Fruit fly (Drosophila melanogaster) whole organism, embryonic: ENCODE data around the gene Tim17a2.

Source experiments
- Asciz ChIP-seq: fragments of 200-800 bp; sonication (Bioruptor generic); optimal IDR thresholded peaks from 2 replicates; lab custom pipeline; 2017; ENCODE audit warnings: missing biosample characterization, mild to moderate bottlenecking, missing genetic modification characterization, missing genetic modification reagents
- Atf3 ChIP-seq: fragments of 200-800 bp; sonication (Bioruptor generic); optimal IDR thresholded peaks from 3 replicates; lab custom pipeline; 2016; ENCODE audit warnings: missing biosample characterization, missing genetic modification characterization
- Bdp1 ChIP-seq: fragments of 200-800 bp; sonication (Bioruptor generic); optimal IDR thresholded peaks from 3 replicates; lab custom pipeline; 2016; ENCODE audit warnings: missing biosample characterization, missing genetic modification characterization
- CG1024 ChIP-seq: fragments of 200-800 bp; sonication (Bioruptor generic); IDR thresholded peaks from 2 replicates; pipeline ENCODE4 v1.3.6; 2022; ENCODE audit warnings: missing biosample characterization, missing genetic modification characterization
- CG12219 ChIP-seq: fragments of 200-800 bp; sonication (Bioruptor generic); optimal IDR thresholded peaks from 3 replicates; lab custom pipeline; 2018; ENCODE audit warnings: missing biosample characterization, mild to moderate bottlenecking, missing genetic modification characterization
- CG13287 ChIP-seq: fragments of 200-800 bp; sonication (Bioruptor generic); IDR thresholded peaks from 2 replicates; pipeline ENCODE4 v1.3.6; 2022; ENCODE audit warnings: missing biosample characterization, missing genetic modification characterization; ENCODE audit not compliant: partially characterized antibody
- CG15073 ChIP-seq: fragments of 200-800 bp; sonication (Bioruptor generic); optimal IDR thresholded peaks from 2 replicates; lab custom pipeline; 2016; ENCODE audit warnings: missing biosample characterization, missing genetic modification characterization
- CG1602 ChIP-seq: fragments of 200-800 bp; sonication (Bioruptor generic); optimal IDR thresholded peaks from 3 replicates; lab custom pipeline; 2016; ENCODE audit warnings: missing biosample characterization, missing genetic modification characterization
- CG16863 ChIP-seq: fragments of 200-800 bp; sonication (Bioruptor generic); optimal IDR thresholded peaks from 3 replicates; lab custom pipeline; 2016; ENCODE audit warnings: missing biosample characterization, missing genetic modification characterization
- CG1832 ChIP-seq: fragments of 200-800 bp; sonication (Bioruptor generic); optimal IDR thresholded peaks from 2 replicates; lab custom pipeline; 2017; ENCODE audit warnings: missing biosample characterization, mild to moderate bottlenecking, missing genetic modification characterization, inconsistent platforms
- CG18476 ChIP-seq: fragments of 200-800 bp; sonication (Bioruptor generic); optimal IDR thresholded peaks from 2 replicates; lab custom pipeline; 2016; ENCODE audit warnings: missing biosample characterization, mild to moderate bottlenecking, missing genetic modification characterization
- CG31388 ChIP-seq: fragments of 200-800 bp; sonication (Bioruptor generic); optimal IDR thresholded peaks from 2 replicates; lab custom pipeline; 2016; ENCODE audit warnings: missing biosample characterization, missing genetic modification characterization
- CG34224 ChIP-seq: fragments of 200-800 bp; sonication (Bioruptor generic); IDR thresholded peaks from 3 replicates; pipeline ENCODE4 v1.3.6; 2022; ENCODE audit warnings: missing biosample characterization, missing genetic modification characterization; ENCODE audit not compliant: partially characterized antibody
- CG4282 ChIP-seq: fragments of 200-800 bp; sonication (Bioruptor generic); optimal IDR thresholded peaks from 2 replicates; lab custom pipeline; 2016; ENCODE audit warnings: missing biosample characterization, missing genetic modification characterization
- CG4820 ChIP-seq: fragments of 200-800 bp; sonication (Bioruptor generic); optimal IDR thresholded peaks from 3 replicates; lab custom pipeline; 2016; ENCODE audit warnings: missing biosample characterization, missing genetic modification characterization
- CG5180 ChIP-seq: fragments of 200-800 bp; sonication (Bioruptor generic); optimal IDR thresholded peaks from 3 replicates; lab custom pipeline; 2017; ENCODE audit warnings: missing biosample characterization, missing genetic modification characterization, mild to moderate bottlenecking, moderate library complexity, missing genetic modification reagents
- CG7372 ChIP-seq: fragments of 200-800 bp; sonication (Bioruptor generic); IDR thresholded peaks from 2 replicates; pipeline ENCODE4 v1.3.6; 2022; ENCODE audit warnings: missing biosample characterization, missing genetic modification characterization
- CG7928 ChIP-seq: fragments of 200-800 bp; sonication (Bioruptor generic); optimal IDR thresholded peaks from 2 replicates; lab custom pipeline; 2017; ENCODE audit warnings: missing biosample characterization, mild to moderate bottlenecking, missing genetic modification characterization
- CG8388 ChIP-seq: fragments of 200-800 bp; sonication (Bioruptor generic); optimal IDR thresholded peaks from 2 replicates; lab custom pipeline; 2019; ENCODE audit warnings: missing biosample characterization, mild to moderate bottlenecking, missing genetic modification characterization, moderate library complexity
- CG9215 ChIP-seq: fragments of 200-800 bp; sonication (Bioruptor generic); IDR thresholded peaks from 2 replicates; pipeline ENCODE4 v1.3.6; 2022; ENCODE audit warnings: missing biosample characterization, missing genetic modification characterization
- CG9727 ChIP-seq: fragments of 200-800 bp; sonication (Bioruptor generic); optimal IDR thresholded peaks from 3 replicates; lab custom pipeline; 2017; ENCODE audit warnings: missing biosample characterization, mild to moderate bottlenecking, missing genetic modification characterization
- Camta ChIP-seq: fragments of 200-800 bp; sonication (Bioruptor generic); optimal IDR thresholded peaks from 2 replicates; lab custom pipeline; 2016; ENCODE audit warnings: missing biosample characterization, missing genetic modification characterization
- Doc3 ChIP-seq: fragments of 200-800 bp; sonication (Bioruptor generic); IDR thresholded peaks from 3 replicates; pipeline ENCODE4 v1.3.6; 2022; ENCODE audit warnings: missing biosample characterization, missing genetic modification characterization; ENCODE audit not compliant: partially characterized antibody
- Hr51 ChIP-seq, 2 experiments: fragments of 200-800 bp; sonication (Bioruptor generic); optimal IDR thresholded peaks; 2 replicates in 1 of 2; 3 replicates in 1 of 2; lab custom pipeline; 2016 to 2018; ENCODE audit warnings: missing biosample characterization in 2 of 2, missing genetic modification characterization in 2 of 2, mild to moderate bottlenecking in 1 of 2, moderate library complexity in 1 of 2
- NK7.1 ChIP-seq: fragments of 200-800 bp; sonication (Bioruptor generic); optimal IDR thresholded peaks from 3 replicates; lab custom pipeline; 2016; ENCODE audit warnings: missing biosample characterization, missing genetic modification characterization
- Opbp ChIP-seq: fragments of 200-800 bp; sonication (Bioruptor generic); IDR thresholded peaks from 3 replicates; pipeline ENCODE4 v1.3.6; 2022; ENCODE audit warnings: missing biosample characterization, missing genetic modification characterization; ENCODE audit not compliant: partially characterized antibody
- PHDP ChIP-seq: fragments of 200-800 bp; sonication (Bioruptor generic); optimal IDR thresholded peaks from 3 replicates; lab custom pipeline; 2018; ENCODE audit warnings: missing biosample characterization, mild to moderate bottlenecking, missing genetic modification characterization, moderate library complexity
- Ptx1 ChIP-seq: fragments of 200-800 bp; sonication (Bioruptor generic); IDR thresholded peaks from 2 replicates; pipeline ENCODE4 v1.3.6; 2022; ENCODE audit warnings: missing biosample characterization, missing genetic modification characterization
- Taf1 ChIP-seq: fragments of 200-800 bp; sonication (Bioruptor generic); IDR thresholded peaks from 2 replicates; pipeline ENCODE4 v1.3.6; 2022; ENCODE audit warnings: missing biosample characterization, missing genetic modification characterization
- amos ChIP-seq: fragments of 200-800 bp; sonication (Bioruptor generic); IDR thresholded peaks from 2 replicates; pipeline ENCODE4 v1.3.6; 2022; ENCODE audit warnings: missing biosample characterization, missing genetic modification characterization; ENCODE audit not compliant: partially characterized antibody
- bowl ChIP-seq: fragments of 200-800 bp; sonication (Bioruptor generic); IDR thresholded peaks from 2 replicates; pipeline ENCODE4 v1.3.6; 2022; ENCODE audit warnings: missing biosample characterization, missing genetic modification characterization
- caup ChIP-seq: fragments of 200-800 bp; sonication (Bioruptor generic); optimal IDR thresholded peaks from 3 replicates; lab custom pipeline; 2017; ENCODE audit warnings: missing biosample characterization, mild to moderate bottlenecking, missing genetic modification characterization, moderate library complexity; ENCODE audit not compliant: severe bottlenecking
- crp ChIP-seq, 2 experiments: fragments of 200-800 bp; sonication (Bioruptor generic); optimal IDR thresholded peaks; 2 replicates in 1 of 2; 3 replicates in 1 of 2; lab custom pipeline; 2017; ENCODE audit warnings: missing biosample characterization in 2 of 2, missing genetic modification characterization in 2 of 2, mild to moderate bottlenecking in 1 of 2, moderate library complexity in 1 of 2
- dan ChIP-seq: fragments of 200-800 bp; sonication (Bioruptor generic); IDR thresholded peaks from 2 replicates; pipeline ENCODE4 v1.3.6; 2022; ENCODE audit warnings: missing biosample characterization, missing genetic modification characterization
- dmrt11E ChIP-seq: fragments of 200-800 bp; sonication (Bioruptor generic); optimal IDR thresholded peaks from 3 replicates; lab custom pipeline; 2018; ENCODE audit warnings: missing biosample characterization, mild to moderate bottlenecking, missing genetic modification characterization, moderate library complexity
- fd102C ChIP-seq: fragments of 200-800 bp; sonication (Bioruptor generic); optimal IDR thresholded peaks from 2 replicates; lab custom pipeline; 2018; ENCODE audit warnings: missing biosample characterization, mild to moderate bottlenecking, missing genetic modification characterization, moderate library complexity
- gsb ChIP-seq: fragments of 200-800 bp; sonication (Bioruptor generic); IDR thresholded peaks from 2 replicates; pipeline ENCODE4 v1.3.6; 2022; ENCODE audit warnings: missing biosample characterization, missing genetic modification characterization
- ham ChIP-seq: fragments of 200-800 bp; sonication (Bioruptor generic); IDR thresholded peaks from 2 replicates; pipeline ENCODE4 v1.3.6; 2022; ENCODE audit warnings: missing biosample characterization, missing genetic modification characterization
- hbn ChIP-seq: fragments of 200-800 bp; sonication (Bioruptor generic); IDR thresholded peaks from 2 replicates; pipeline ENCODE4 v1.3.6; 2022; ENCODE audit warnings: missing biosample characterization, missing genetic modification characterization; ENCODE audit not compliant: partially characterized antibody
- mirr ChIP-seq: fragments of 200-800 bp; sonication (Bioruptor generic); optimal IDR thresholded peaks from 3 replicates; lab custom pipeline; 2018; ENCODE audit warnings: missing biosample characterization, mild to moderate bottlenecking, missing genetic modification characterization
- nau ChIP-seq: fragments of 200-800 bp; sonication (Bioruptor generic); optimal IDR thresholded peaks from 3 replicates; lab custom pipeline; 2017; ENCODE audit warnings: missing biosample characterization, mild to moderate bottlenecking, missing genetic modification characterization, missing genetic modification reagents
- pb ChIP-seq: fragments of 200-800 bp; sonication (Bioruptor generic); optimal IDR thresholded peaks from 3 replicates; lab custom pipeline; 2016; ENCODE audit warnings: missing biosample characterization, missing genetic modification characterization
- pzg ChIP-seq: fragments of 200-800 bp; sonication (Bioruptor generic); optimal IDR thresholded peaks from 3 replicates; lab custom pipeline; 2018; ENCODE audit warnings: missing biosample characterization, mild to moderate bottlenecking, missing genetic modification characterization, moderate library complexity
- repo ChIP-seq: fragments of 200-800 bp; sonication (Bioruptor generic); optimal IDR thresholded peaks from 2 replicates; lab custom pipeline; 2016; ENCODE audit warnings: missing biosample characterization, missing genetic modification characterization
- salm ChIP-seq: fragments of 200-800 bp; sonication (Bioruptor generic); optimal IDR thresholded peaks from 2 replicates; lab custom pipeline; 2018; ENCODE audit warnings: missing biosample characterization, mild to moderate bottlenecking, missing genetic modification characterization
- schlank ChIP-seq: fragments of 200-800 bp; sonication (Bioruptor generic); optimal IDR thresholded peaks from 2 replicates; lab custom pipeline; 2018; ENCODE audit warnings: missing biosample characterization, mild to moderate bottlenecking, missing genetic modification characterization
- tna ChIP-seq: fragments of 200-800 bp; sonication (Bioruptor generic); IDR thresholded peaks from 2 replicates; pipeline ENCODE4 v1.3.6; 2022; ENCODE audit warnings: missing biosample characterization, missing genetic modification characterization; ENCODE audit not compliant: partially characterized antibody
- zen ChIP-seq: fragments of 200-800 bp; sonication (Bioruptor generic); optimal IDR thresholded peaks from 3 replicates; lab custom pipeline; 2018; ENCODE audit warnings: missing biosample characterization, mild to moderate bottlenecking, missing genetic modification characterization, moderate library complexity

The Tim17a2 gene

DNA sequence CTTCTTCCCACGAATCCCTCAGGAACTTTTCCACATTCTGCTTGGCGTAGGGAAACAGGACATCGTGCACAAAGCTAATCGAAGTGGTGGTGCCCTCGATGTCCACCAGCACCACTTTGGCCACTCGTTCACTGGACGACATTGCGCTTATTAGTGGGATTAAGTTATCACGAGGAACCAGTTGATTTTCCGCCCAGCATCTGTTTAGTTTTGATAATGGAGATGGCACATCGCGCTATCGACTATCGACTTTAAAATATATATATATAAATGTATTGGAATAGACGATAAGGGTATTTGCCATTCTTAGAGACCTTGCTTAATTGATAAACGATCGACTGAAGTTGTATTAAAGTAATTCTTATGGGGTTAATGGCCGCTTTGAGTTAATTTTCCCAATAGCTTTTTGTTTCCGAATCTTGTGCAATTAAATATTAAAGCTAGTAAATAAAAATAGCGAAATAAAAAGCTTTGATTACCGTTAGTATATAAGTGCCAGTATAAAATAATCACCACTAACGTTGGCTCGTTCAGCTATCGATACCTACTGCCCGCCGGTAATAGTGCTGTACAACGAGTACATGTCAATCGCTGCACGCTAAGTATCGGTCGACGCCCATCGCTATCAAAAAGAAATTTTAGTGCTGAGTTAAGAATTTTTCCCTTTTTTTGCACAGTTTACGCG is 5.9 kb downstream of the Tim17a2 start, which contains the start of the genes Enoph and Hph (continued):
- no peak for TF ChIP-seq CG7372 (GFP tag; lab: Robert Waterston, UW)
- peak; percentile 69; the same call in 1 of the 2 replicates for TF ChIP-seq tna
- peak; percentile 24 for TF ChIP-seq CG18476
- peak; percentile 25 for TF ChIP-seq CG8388
- peak; percentile 24 for TF ChIP-seq CG4282 (GFP tag; lab: Kevin White, UChicago)
- no peak for TF ChIP-seq Bdp1 (GFP tag; lab: Kevin White, UChicago)
- no peak for TF ChIP-seq CG15073 (GFP tag; lab: Kevin White, UChicago)
- TF ChIP-seq Ptx1 (GFP tag; lab: Robert Waterston, UW): peak; percentile 70
- TF ChIP-seq CG7928: peak; percentile 13
- TF ChIP-seq crp (GFP tag; optimal IDR thresholded peaks at IDR 0.05; lab: Kevin White, UChicago): peak in 1 of 2 experiments; percentile 55
- no peak for TF ChIP-seq nau (GFP tag; lab: Kevin White, UChicago)
- no peak for TF ChIP-seq fd102C (GFP tag; lab: Kevin White, UChicago)
- TF ChIP-seq Asciz (GFP tag; lab: Kevin White, UChicago): no peak
- TF ChIP-seq salm (tag; lab: Kevin White, UChicago): no peak
- peak; percentile 77 for TF ChIP-seq CG34224 (GFP tag; lab: Robert Waterston, UW)
- TF ChIP-seq NK7.1 (GFP tag; lab: Kevin White, UChicago): no peak
- TF ChIP-seq mirr: no peak
- TF ChIP-seq CG31388 (GFP tag; lab: Kevin White, UChicago): no peak
- TF ChIP-seq pzg: peak; percentile 67
- TF ChIP-seq Taf1 (GFP tag; lab: Robert Waterston, UW): no peak
- TF ChIP-seq Doc3 (GFP tag; lab: Robert Waterston, UW): peak; percentile 66
- TF ChIP-seq CG9727: peak; percentile 67
- peak; percentile 58 for TF ChIP-seq PHDP
- TF ChIP-seq repo (GFP tag; lab: Kevin White, UChicago): peak; percentile 22
- TF ChIP-seq CG1602 (GFP tag; lab: Kevin White, UChicago): peak; percentile 59
- no peak for TF ChIP-seq CG1832 (GFP tag; lab: Kevin White, UChicago)
- no peak for TF ChIP-seq gsb
- TF ChIP-seq amos (GFP tag; lab: Robert Waterston, UW): peak; percentile 86
- no peak for TF ChIP-seq pb (GFP tag; lab: Kevin White, UChicago)
- no peak for TF ChIP-seq dan
- TF ChIP-seq CG9215: peak; percentile 70
- peak; percentile 20 for TF ChIP-seq Atf3 (GFP tag; lab: Kevin White, UChicago)
- TF ChIP-seq ham: no peak
- peak; percentile 83 for TF ChIP-seq Opbp (GFP tag; lab: Robert Waterston, UW)
- TF ChIP-seq schlank (tag; lab: Kevin White, UChicago): no peak
- no peak for TF ChIP-seq CG12219
- TF ChIP-seq CG4820: peak; percentile 65
- peak; percentile 47 for TF ChIP-seq hbn (GFP tag; lab: Robert Waterston, UW)
- TF ChIP-seq zen (tag; lab: Kevin White, UChicago): peak; percentile 49
- peak; percentile 40 to 57 for TF ChIP-seq Hr51 (GFP tag; optimal IDR thresholded peaks at IDR 0.05; lab: Kevin White, UChicago)
- TF ChIP-seq dmrt11E (tag; lab: Kevin White, UChicago): peak; percentile 56
- TF ChIP-seq Camta (GFP tag; lab: Kevin White, UChicago): peak; percentile 54
- TF ChIP-seq CG1024 (GFP tag; lab: Robert Waterston, UW): peak; percentile 23; the same call in 1 of the 2 replicates
- TF ChIP-seq CG5180: peak; percentile 30
- peak; percentile 48 for TF ChIP-seq caup (GFP tag; lab: Kevin White, UChicago)
- TF ChIP-seq CG13287 (GFP tag; lab: Robert Waterston, UW): peak; percentile 81
- TF ChIP-seq bowl (GFP tag; lab: Robert Waterston, UW): no peak
- peak; percentile 43 for TF ChIP-seq CG16863 (GFP tag; lab: Kevin White, UChicago)
